Worm (Caenorhabditis elegans): Measurements from ENCODE around the gene his-69.

Gene his-69

DNA sequence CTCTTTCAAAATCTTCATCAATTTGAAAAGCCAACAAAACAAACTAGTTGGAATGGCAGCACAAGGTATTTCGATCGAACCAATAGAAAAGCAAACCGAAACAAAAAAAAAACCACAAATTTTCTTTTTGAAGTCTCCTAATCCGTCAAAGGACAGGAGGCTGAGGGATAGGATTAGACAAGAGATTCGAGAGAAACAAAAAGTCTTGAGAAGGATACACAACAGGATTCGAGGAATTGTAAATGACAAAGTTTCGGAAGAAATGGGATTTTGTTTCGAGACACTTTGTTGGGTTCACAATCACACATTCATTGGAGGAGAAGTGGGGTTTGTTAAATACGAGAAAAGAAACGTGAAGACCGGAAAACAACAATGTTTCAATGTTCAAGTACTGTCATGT lies 42.5 kb upstream of the his-69 start:
- no peak for TF ChIP-seq lin-32 (GFP tag; optimal IDR thresholded peaks at IDR 0.05)
- TF ChIP-seq unc-39 (tag; optimal IDR thresholded peaks at IDR 0.05) = no peak
- no peak for TF ChIP-seq blmp-1 (tag; optimal IDR thresholded peaks at IDR 0.05)
- TF ChIP-seq nhr-2 (tag; optimal IDR thresholded peaks at IDR 0.05) = no peak
- no peak for TF ChIP-seq nhr-237 (tag; optimal IDR thresholded peaks at IDR 0.05)
- no peak for TF ChIP-seq ztf-11 (tag; optimal IDR thresholded peaks at IDR 0.05)
- TF ChIP-seq hlh-1 (tag; optimal IDR thresholded peaks at IDR 0.05) = no peak
- no peak for TF ChIP-seq mep-1 (tag; optimal IDR thresholded peaks at IDR 0.05)

DNA sequence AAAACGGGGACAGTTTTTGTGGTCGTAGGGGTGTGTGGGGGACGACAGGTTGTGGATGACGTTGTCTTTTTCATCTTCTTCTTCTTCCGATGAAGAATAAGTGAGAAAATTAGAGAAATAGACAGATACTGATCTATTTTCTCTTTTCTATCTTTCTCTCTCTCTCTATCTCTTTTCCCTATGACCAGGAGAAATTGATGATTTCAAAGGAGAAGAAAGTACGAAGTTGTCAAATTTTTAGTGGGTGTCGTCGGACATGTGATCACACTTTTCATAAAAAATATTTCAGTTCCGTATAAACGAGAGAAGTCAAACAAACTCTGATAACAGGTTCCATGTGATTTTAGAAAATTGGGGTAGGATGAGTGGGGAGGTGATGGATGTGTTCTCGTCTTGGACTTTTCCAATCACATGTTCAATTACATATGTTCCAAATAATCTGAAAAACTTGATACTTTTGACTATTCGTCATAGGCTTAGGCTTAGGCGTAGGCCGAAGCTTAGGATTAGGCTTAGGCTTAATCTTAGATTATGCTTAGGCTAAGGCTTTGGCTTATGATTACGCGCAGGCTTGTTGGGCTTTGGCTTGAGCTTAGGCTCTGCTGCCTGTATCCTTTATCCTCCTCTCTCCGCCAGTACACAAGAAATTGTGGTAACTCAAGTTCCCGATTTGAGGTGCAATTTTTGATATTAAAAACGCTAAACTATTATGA lies 41.5 kb upstream of the his-69 start:
- peak; percentile 2 for TF ChIP-seq nhr-237 (tag; optimal IDR thresholded peaks at IDR 0.05)
- TF ChIP-seq ceh-43 (GFP tag; optimal IDR thresholded peaks at IDR 0.05) = no peak
- peak; percentile 64 for TF ChIP-seq blmp-1 (tag; optimal IDR thresholded peaks at IDR 0.05)
- TF ChIP-seq lsy-2 (tag; optimal IDR thresholded peaks at IDR 0.05) = no peak
- peak; percentile 56 for TF ChIP-seq ham-2 (GFP tag; optimal IDR thresholded peaks at IDR 0.05)
- no peak for TF ChIP-seq unc-120 (tag; optimal IDR thresholded peaks at IDR 0.05; ENCODE audit: poor library complexity, severe bottlenecking)
- TF ChIP-seq unc-62 (GFP tag; optimal IDR thresholded peaks at IDR 0.05) = peak; percentile 45
- TF ChIP-seq elt-1 (tag; optimal IDR thresholded peaks at IDR 0.05; ENCODE audit: borderline replicate concordance, insufficient read depth) = peak; percentile 3

DNA sequence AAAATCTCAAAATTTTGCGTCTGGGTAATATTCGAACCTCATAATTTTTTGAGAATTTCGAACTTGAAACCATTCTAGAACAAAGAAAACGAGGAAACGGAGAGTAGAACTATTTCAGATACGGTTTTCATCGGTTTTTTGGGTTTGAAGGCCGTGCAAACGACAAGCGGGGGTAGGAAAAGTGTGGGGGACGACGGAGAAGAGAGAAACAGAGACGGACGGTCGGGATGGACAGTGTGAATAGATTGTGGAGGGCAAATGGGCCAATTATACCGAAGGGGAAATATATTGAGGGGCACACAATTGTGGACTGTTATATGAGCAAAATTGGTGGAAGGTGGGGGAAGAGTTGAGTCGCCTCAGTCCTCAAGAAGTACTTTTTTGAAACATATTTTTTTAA lies 40.2 kb upstream of the his-69 start:
- no peak for TF ChIP-seq sem-2 (GFP tag; optimal IDR thresholded peaks at IDR 0.05)
- no peak for TF ChIP-seq ztf-11 (tag; optimal IDR thresholded peaks at IDR 0.05)

ce11 chrIII:4098107-4098620 lies 39.6 kb upstream of the his-69 start, which contains the start of gene rei-1:
Gene rei-1, minus strand, starts transcription at chrIII:4098190.
- TF ChIP-seq nhr-12 (tag; optimal IDR thresholded peaks at IDR 0.05) (no peak), ztf-11 (tag; optimal IDR thresholded peaks at IDR 0.05) (no peak), pha-4 (tag; optimal IDR thresholded peaks at IDR 0.05) (no peak), tbx-8 (GFP tag; optimal IDR thresholded peaks at IDR 0.05) (no peak), lin-32 (GFP tag; optimal IDR thresholded peaks at IDR 0.05) (no peak), mab-5 (tag; optimal IDR thresholded peaks at IDR 0.05) (no peak), M03D4.4 (tag; optimal IDR thresholded peaks at IDR 0.05) (no peak), sptf-1 (tag; optimal IDR thresholded peaks at IDR 0.05) (no peak), ham-2 (GFP tag; optimal IDR thresholded peaks at IDR 0.05) (no peak), nhr-2 (tag; optimal IDR thresholded peaks at IDR 0.05) (no peak), mep-1 (tag; optimal IDR thresholded peaks at IDR 0.05) (no peak), snpc-4 (tag; optimal IDR thresholded peaks at IDR 0.05) (no peak), ceh-83 (GFP tag; optimal IDR thresholded peaks at IDR 0.05) (no peak), lin-13 (tag; optimal IDR thresholded peaks at IDR 0.05) (no peak), unc-39 (tag; optimal IDR thresholded peaks at IDR 0.05) (no peak), ceh-43 (GFP tag; optimal IDR thresholded peaks at IDR 0.05) (no peak)

DNA sequence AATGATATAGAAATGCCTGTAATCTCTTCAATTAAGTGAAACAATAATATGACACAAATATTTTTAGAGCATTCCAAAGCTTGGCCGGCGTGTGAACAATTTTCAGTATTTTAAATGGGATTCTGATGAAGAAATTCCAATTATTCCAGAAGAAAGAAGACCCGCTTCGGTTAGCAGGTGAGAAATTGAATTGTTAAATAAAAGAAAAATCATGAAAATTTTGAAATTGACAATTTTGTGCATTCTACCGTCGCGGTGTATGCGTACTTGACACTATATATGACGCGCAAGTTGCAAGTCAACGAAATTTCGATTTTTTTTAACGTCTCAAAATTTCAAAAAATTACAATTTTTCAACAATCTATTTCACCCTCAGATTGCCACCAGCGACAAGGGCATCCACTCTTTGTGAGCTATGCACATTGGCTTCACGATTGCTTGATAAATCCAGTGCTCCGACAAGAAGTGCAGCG lies 37.9 kb upstream of the his-69 start:
- TF ChIP-seq flh-1 (GFP tag; optimal IDR thresholded peaks at IDR 0.05) (no peak), unc-120 (tag; optimal IDR thresholded peaks at IDR 0.05; ENCODE audit: poor library complexity, severe bottlenecking) (no peak), ceh-43 (GFP tag; optimal IDR thresholded peaks at IDR 0.05) (no peak), ztf-11 (tag; optimal IDR thresholded peaks at IDR 0.05) (no peak), lin-13 (tag; optimal IDR thresholded peaks at IDR 0.05) (no peak), M03D4.4 (tag; optimal IDR thresholded peaks at IDR 0.05) (no peak), elt-3 (tag; optimal IDR thresholded peaks at IDR 0.05) (no peak), nhr-237 (tag; optimal IDR thresholded peaks at IDR 0.05) (no peak), sem-2 (GFP tag; optimal IDR thresholded peaks at IDR 0.05) (no peak), hlh-1 (tag; optimal IDR thresholded peaks at IDR 0.05) (no peak), mls-2 (tag; optimal IDR thresholded peaks at IDR 0.05) (no peak), unc-62 (GFP tag; optimal IDR thresholded peaks at IDR 0.05) (no peak), drap-1 (GFP tag; optimal IDR thresholded peaks at IDR 0.05) (no peak), ham-2 (GFP tag; optimal IDR thresholded peaks at IDR 0.05) (no peak)

Data from whole organism, mixed stage, embryonic.